Worm (Caenorhabditis elegans) whole organism, young adult: ENCODE data around the gene tni-1.

Experiments
- F10E7.11 ChIP-seq: sonication (generic microtip); optimal IDR thresholded peaks from 2 replicates; lab custom pipeline; 2017; ENCODE audit warnings: mild to moderate bottlenecking, missing genetic modification characterization, moderate library complexity, missing compliant biosample characterization
- atf-7 ChIP-seq: sonication (generic microtip); optimal IDR thresholded peaks from 2 replicates; lab custom pipeline; 2017; ENCODE audit warnings: mild to moderate bottlenecking, missing genetic modification characterization, missing compliant biosample characterization
- attf-6 ChIP-seq: fragments of 200-800 bp; sonication (Bioruptor generic); IDR thresholded peaks from 2 replicates; pipeline ENCODE4 v1.3.6; 2022; ENCODE audit warnings: missing genetic modification reagents, missing genetic modification characterization, missing compliant biosample characterization
- die-1 ChIP-seq: sonication (generic microtip); optimal IDR thresholded peaks from 2 replicates; lab custom pipeline; 2016; ENCODE audit warnings: missing genotype, mild to moderate bottlenecking, missing genetic modification characterization, missing compliant biosample characterization
- hlh-12 ChIP-seq: sonication (generic microtip); optimal IDR thresholded peaks from 2 replicates; lab custom pipeline; 2016; ENCODE audit warnings: missing genetic modification characterization, missing compliant biosample characterization
- hlh-26 ChIP-seq: fragments of 200-800 bp; sonication (Bioruptor generic); conservative IDR thresholded peaks from 2 replicates; pipeline ENCODE4 v1.3.6; 2022; ENCODE audit warnings: missing genetic modification reagents, missing genetic modification characterization, missing compliant biosample characterization
- pha-4 ChIP-seq: fragments of 150-350 bp; sonication (generic microtip); optimal IDR thresholded peaks from 2 replicates; lab custom pipeline; 2014; ENCODE audit warnings: missing biosample characterization, missing genetic modification reagents, missing genetic modification characterization
- snpc-4 ChIP-seq, 5 experiments: fragments of 150-350 bp in 1 of 5; sonication (generic microtip) in 4 of 5; optimal IDR thresholded peaks; 2 replicates each; lab custom pipeline; 2014 to 2018; ENCODE audit warnings: missing genetic modification characterization in 5 of 5, missing biosample characterization in 3 of 5, antibody characterized with exemption in 2 of 5, mild to moderate bottlenecking in 2 of 5, missing compliant biosample characterization in 2 of 5, missing genotype in 2 of 5, moderate library complexity in 2 of 5, missing genetic modification reagents in 1 of 5
- unc-62 ChIP-seq: fragments of 150-350 bp; optimal IDR thresholded peaks from 2 replicates; lab custom pipeline; 2014; ENCODE audit warnings: missing biosample characterization, missing genetic modification reagents, missing genetic modification characterization
- ztf-26 ChIP-seq: sonication (generic microtip); optimal IDR thresholded peaks from 2 replicates; lab custom pipeline; 2017; ENCODE audit warnings: missing genetic modification characterization, missing compliant biosample characterization

DNA sequence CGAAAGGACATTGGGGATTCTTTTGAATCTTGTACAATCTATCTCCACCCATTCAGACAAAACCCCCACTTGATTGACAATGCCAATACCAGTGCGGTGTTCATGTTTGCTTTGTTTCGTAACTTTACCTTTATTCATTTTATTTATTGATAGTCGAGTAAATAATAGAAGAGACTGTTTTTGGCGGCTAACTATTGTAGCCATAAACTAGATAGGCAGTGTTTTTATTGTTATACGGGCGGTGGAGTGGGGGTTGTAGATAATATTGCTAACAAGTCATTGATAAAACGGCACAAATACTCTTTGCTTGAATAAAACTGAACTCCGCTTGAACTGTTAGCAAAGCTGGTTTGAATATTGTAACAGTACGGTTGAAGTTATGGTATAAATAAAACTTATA, 12.4 kb downstream of the tni-1 start:
- TF ChIP-seq die-1 (tag; lab: Kevin White, UChicago): no peak
- TF ChIP-seq hlh-12: no peak
- TF ChIP-seq unc-62 (GFP tag; lab: Kevin White, UChicago): no peak
- TF ChIP-seq snpc-4 (GFP tag; optimal IDR thresholded peaks at IDR 0.05; lab: Kevin White, UChicago): no peak
- TF ChIP-seq snpc-4 (tag; optimal IDR thresholded peaks at IDR 0.05; lab: Kevin White, UChicago): no peak
- TF ChIP-seq ztf-26: no peak
- TF ChIP-seq hlh-26 (GFP tag; lab: Robert Waterston, UW): no peak
- no peak for TF ChIP-seq pha-4
- no peak for TF ChIP-seq attf-6 (GFP tag; lab: Robert Waterston, UW)
- TF ChIP-seq F10E7.11: no peak
- no peak for TF ChIP-seq atf-7 (tag; lab: Kevin White, UChicago)
